Worm (Caenorhabditis elegans) whole organism, early embryonic: ENCODE data around the gene ZK688.7.

ENCODE experiments used
- B0310.2 ChIP-seq: sonication (generic microtip); optimal IDR thresholded peaks from 2 replicates; lab custom pipeline; 2016; ENCODE audit warnings: mild to moderate bottlenecking, missing genetic modification characterization, missing compliant biosample characterization
- F13C5.2 ChIP-seq: sonication (generic microtip); optimal IDR thresholded peaks from 2 replicates; lab custom pipeline; 2017; ENCODE audit warnings: mild to moderate bottlenecking, missing genetic modification characterization, inconsistent platforms, missing compliant biosample characterization
- aly-1 ChIP-seq: sonication (generic microtip); optimal IDR thresholded peaks from 2 replicates; lab custom pipeline; 2016; ENCODE audit warnings: missing genetic modification characterization, missing compliant biosample characterization
- ama-1 ChIP-seq: fragments of 150-350 bp; optimal IDR thresholded peaks from 2 replicates; lab custom pipeline; 2014
- ceh-13 ChIP-seq: fragments of 200-800 bp; sonication (Bioruptor generic); optimal IDR thresholded peaks from 2 replicates; lab custom pipeline; 2018; ENCODE audit warnings: mild to moderate bottlenecking, missing genetic modification characterization, missing compliant biosample characterization
- ceh-36 ChIP-seq: sonication (generic microtip); optimal IDR thresholded peaks from 2 replicates; lab custom pipeline; 2016; ENCODE audit warnings: missing genetic modification characterization, inconsistent platforms, missing compliant biosample characterization
- ets-7 ChIP-seq: sonication (generic microtip); optimal IDR thresholded peaks from 2 replicates; lab custom pipeline; 2016; ENCODE audit warnings: missing genotype, missing genetic modification characterization, missing compliant biosample characterization
- flt-1 ChIP-seq: fragments of 200-800 bp; sonication (Bioruptor generic); IDR thresholded peaks from 2 replicates; pipeline ENCODE4 v1.3.6; 2022; ENCODE audit warnings: missing genetic modification characterization, missing compliant biosample characterization
- hmbx-1 ChIP-seq: sonication (generic microtip); optimal IDR thresholded peaks from 2 replicates; lab custom pipeline; 2016; ENCODE audit warnings: mild to moderate bottlenecking, missing genetic modification characterization, missing compliant biosample characterization
- hmg-4 ChIP-seq: fragments of 200-800 bp; sonication (Bioruptor generic); optimal IDR thresholded peaks from 2 replicates; lab custom pipeline; 2018; ENCODE audit warnings: mild to moderate bottlenecking, missing genetic modification characterization, missing compliant biosample characterization
- hnd-1 ChIP-seq: sonication (generic microtip); optimal IDR thresholded peaks from 2 replicates; lab custom pipeline; 2016; ENCODE audit warnings: missing genetic modification characterization, missing compliant biosample characterization
- pes-1 ChIP-seq: fragments of 200-800 bp; sonication (Bioruptor generic); IDR thresholded peaks from 2 replicates; pipeline ENCODE4 v1.3.6; 2022; ENCODE audit warnings: missing genetic modification reagents, missing genetic modification characterization, missing compliant biosample characterization
- scrt-1 ChIP-seq: fragments of 200-800 bp; sonication (Bioruptor generic); IDR thresholded peaks from 2 replicates; pipeline ENCODE4 v1.3.6; 2022; ENCODE audit warnings: missing genetic modification characterization, missing compliant biosample characterization
- sea-1 ChIP-seq: fragments of 200-800 bp; sonication (Bioruptor generic); conservative IDR thresholded peaks from 2 replicates; pipeline ENCODE4 v1.3.6; 2022; ENCODE audit warnings: missing genetic modification characterization, missing compliant biosample characterization
- tbx-11 ChIP-seq: fragments of 200-800 bp; sonication (Bioruptor generic); IDR thresholded peaks from 2 replicates; pipeline ENCODE4 v1.3.6; 2022; ENCODE audit warnings: missing genetic modification characterization, missing compliant biosample characterization
- tbx-37 ChIP-seq: fragments of 200-800 bp; sonication (Bioruptor generic); conservative IDR thresholded peaks from 2 replicates; pipeline ENCODE4 v1.3.6; 2022; ENCODE audit warnings: missing genetic modification reagents, missing genetic modification characterization, missing compliant biosample characterization
- tra-4 ChIP-seq: sonication (generic microtip); optimal IDR thresholded peaks from 2 replicates; lab custom pipeline; 2017; ENCODE audit warnings: missing genetic modification characterization, missing compliant biosample characterization

ZK688.7 gene

DNA sequence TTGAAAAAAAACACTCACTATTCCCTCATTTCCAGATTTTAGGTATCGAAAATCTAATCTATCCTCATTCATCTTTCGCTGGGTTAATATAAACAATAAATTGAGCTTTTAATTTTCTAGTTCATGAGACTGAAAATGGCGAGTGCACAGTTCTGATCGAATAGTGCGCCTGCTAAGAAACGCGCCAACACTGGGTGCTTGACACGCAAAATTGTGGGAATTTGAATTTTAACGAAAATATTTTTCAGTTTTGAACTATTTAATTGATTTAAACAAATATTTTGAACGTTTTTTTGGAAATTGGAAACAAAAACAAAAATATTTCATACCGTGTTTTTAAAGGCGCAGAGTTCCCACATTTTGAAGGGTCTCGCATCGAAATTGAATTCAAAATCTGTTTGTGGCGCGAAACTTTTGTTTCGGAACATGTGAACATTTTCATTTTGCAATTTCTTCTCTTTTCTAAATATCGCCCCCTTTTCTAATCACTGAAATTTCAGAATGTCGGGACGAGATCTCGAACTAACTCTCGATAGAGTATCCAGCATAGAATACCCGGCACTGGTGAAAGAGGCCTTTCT is 17.2 kb upstream of the ZK688.7 start, which contains the start of the genes C29E4.13 and npp-15:
TSS of gene C29E4.13 (minus strand) at position 169 of the 581 bp plus-strand sequence.
TSS of gene npp-15 (plus strand) at position 495 of the 581 bp plus-strand sequence.
- no peak for TF ChIP-seq hmbx-1
- no peak for TF ChIP-seq aly-1 (tag; lab: Kevin White, UChicago)
- no peak for TF ChIP-seq ceh-13 (GFP tag; lab: Kevin White, UChicago)

DNA sequence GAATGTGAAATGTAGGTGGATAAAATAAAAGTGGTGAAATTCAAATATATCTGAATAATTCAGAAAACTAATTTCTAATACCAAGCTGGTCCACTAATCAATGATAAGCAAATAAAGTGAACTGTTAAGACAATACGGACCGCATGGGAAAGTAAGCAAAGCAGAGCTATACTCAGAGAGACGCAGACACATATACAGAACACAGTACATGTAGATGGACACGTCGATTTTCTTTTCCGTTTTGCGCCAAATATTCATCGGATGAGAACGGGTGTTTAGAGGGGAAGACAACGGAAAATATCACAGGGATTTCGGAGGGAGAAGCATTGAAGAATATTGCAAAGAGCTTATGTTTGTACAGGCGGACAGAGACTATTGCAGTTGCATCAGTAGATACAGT is 14.5 kb upstream of the ZK688.7 start:
- TF ChIP-seq hmg-4 (GFP tag; lab: Kevin White, UChicago) (no peak), pes-1 (no peak), ama-1 (lab: Kevin White, UChicago) (no peak), aly-1 (tag; lab: Kevin White, UChicago) (no peak), B0310.2 (tag; lab: Kevin White, UChicago) (no peak), tra-4 (tag; lab: Kevin White, UChicago) (no peak), ets-7 (tag; lab: Kevin White, UChicago) (no peak)

ce11 chrIII:7924821-7925220 is 13.4 kb upstream of the ZK688.7 start, which contains the start of gene tag-250:
tag-250 (minus strand) TSS chrIII:7924921.
- TF ChIP-seq hmg-4 (GFP tag; lab: Kevin White, UChicago) (no peak), flt-1 (GFP tag; lab: Robert Waterston, UW) (no peak), sea-1 (no peak), ets-7 (tag; lab: Kevin White, UChicago) (no peak), ceh-13 (GFP tag; lab: Kevin White, UChicago) (no peak), B0310.2 (tag; lab: Kevin White, UChicago) (no peak), tbx-37 (no peak), hmbx-1 (no peak), pes-1 (no peak), scrt-1 (GFP tag; lab: Robert Waterston, UW) (no peak), hnd-1 (tag; lab: Kevin White, UChicago) (no peak), ceh-36 (tag; lab: Kevin White, UChicago) (no peak), F13C5.2 (tag; lab: Kevin White, UChicago) (no peak), aly-1 (tag; lab: Kevin White, UChicago) (no peak), tra-4 (tag; lab: Kevin White, UChicago) (no peak), ama-1 (lab: Kevin White, UChicago) (no peak), tbx-11 (GFP tag; lab: Robert Waterston, UW) (no peak)

DNA sequence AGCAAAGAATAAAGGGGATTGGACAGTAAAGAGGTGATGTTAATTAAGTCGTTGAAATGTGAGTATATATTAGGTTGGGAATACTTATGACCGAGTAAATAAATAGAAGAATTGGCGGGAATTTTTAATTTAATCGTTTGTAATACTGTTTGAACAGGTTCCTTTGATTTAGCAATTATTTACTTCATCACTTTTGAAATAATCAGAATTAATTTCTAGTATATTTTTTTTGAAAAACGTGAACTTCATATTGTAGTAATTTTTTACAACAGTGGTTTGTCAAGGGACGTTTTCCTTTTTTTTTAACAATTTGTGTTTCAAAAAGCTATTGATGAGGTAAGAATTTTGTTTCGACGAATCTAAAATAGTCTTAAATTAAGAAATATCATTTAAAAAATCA is 10.8 kb upstream of the ZK688.7 start, which contains the start of gene C29E4.17:
TSS of gene C29E4.17 (plus strand) at position 301 of the 400 bp plus-strand sequence.
- TF ChIP-seq ets-7 (tag; lab: Kevin White, UChicago): no peak
- TF ChIP-seq tbx-37: no peak
- TF ChIP-seq hnd-1 (tag; lab: Kevin White, UChicago): no peak
- TF ChIP-seq F13C5.2 (tag; lab: Kevin White, UChicago): no peak
- no peak for TF ChIP-seq ceh-36 (tag; lab: Kevin White, UChicago)
- no peak for TF ChIP-seq scrt-1 (GFP tag; lab: Robert Waterston, UW)
- TF ChIP-seq tra-4 (tag; lab: Kevin White, UChicago): no peak
- TF ChIP-seq tbx-11 (GFP tag; lab: Robert Waterston, UW): no peak
- no peak for TF ChIP-seq B0310.2 (tag; lab: Kevin White, UChicago)
- TF ChIP-seq flt-1 (GFP tag; lab: Robert Waterston, UW): no peak
- TF ChIP-seq sea-1: no peak

DNA sequence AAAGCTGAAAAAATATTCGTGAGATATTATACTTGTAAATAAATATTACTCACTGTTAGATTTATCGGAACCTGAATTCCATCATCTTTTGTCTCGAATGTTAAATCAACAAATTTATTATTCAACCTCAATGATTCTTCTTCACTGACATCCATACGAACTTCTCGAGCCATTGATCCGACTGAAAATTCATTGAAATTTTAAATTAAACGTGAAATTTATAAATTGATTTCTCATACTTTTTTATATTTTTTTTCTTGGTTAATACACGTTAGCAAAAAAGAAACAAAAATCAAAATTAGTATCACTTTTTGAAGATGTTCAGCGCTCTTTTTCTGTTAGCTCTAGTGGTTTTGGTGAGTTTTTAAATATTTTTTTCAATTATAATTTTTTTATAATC is 8.4 kb upstream of the ZK688.7 start, which contains the start of gene C29E4.14:
TSS of gene C29E4.14 (plus strand) at position 301 of the 400 bp plus-strand sequence.
- no peak for TF ChIP-seq F13C5.2 (tag; lab: Kevin White, UChicago)
- TF ChIP-seq ets-7 (tag; lab: Kevin White, UChicago): no peak
- TF ChIP-seq sea-1: no peak
- TF ChIP-seq ceh-36 (tag; lab: Kevin White, UChicago): no peak
- no peak for TF ChIP-seq tbx-37
- TF ChIP-seq hmbx-1: no peak
- no peak for TF ChIP-seq aly-1 (tag; lab: Kevin White, UChicago)
- TF ChIP-seq pes-1: no peak
- no peak for TF ChIP-seq B0310.2 (tag; lab: Kevin White, UChicago)
- TF ChIP-seq hnd-1 (tag; lab: Kevin White, UChicago): no peak
- TF ChIP-seq flt-1 (GFP tag; lab: Robert Waterston, UW): no peak
- no peak for TF ChIP-seq hmg-4 (GFP tag; lab: Kevin White, UChicago)

DNA sequence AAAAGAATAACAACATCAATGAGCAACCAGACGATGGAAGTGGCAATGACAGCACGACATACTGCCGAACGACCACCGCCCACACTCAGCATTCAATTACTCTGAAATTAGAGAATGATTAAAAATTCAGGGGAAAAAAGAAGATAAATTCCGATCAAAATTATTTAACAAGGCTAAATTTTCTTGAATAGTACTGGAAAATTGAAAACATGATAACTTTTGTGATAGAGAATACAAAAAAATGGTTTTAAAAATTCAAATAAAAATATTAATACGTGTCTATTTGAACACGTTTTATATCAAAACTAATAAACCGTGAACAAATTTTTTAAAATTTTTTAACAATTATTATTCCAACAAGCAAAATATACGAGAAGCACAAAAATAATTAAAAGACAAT is 6.2 kb upstream of the ZK688.7 start, which contains the start of gene gly-3:
TSS of gene gly-3 (minus strand) at position 101 of the 400 bp plus-strand sequence.
- no peak for TF ChIP-seq aly-1 (tag; lab: Kevin White, UChicago)
- no peak for TF ChIP-seq pes-1
- no peak for TF ChIP-seq tra-4 (tag; lab: Kevin White, UChicago)
- no peak for TF ChIP-seq F13C5.2 (tag; lab: Kevin White, UChicago)
- TF ChIP-seq sea-1: no peak
- TF ChIP-seq B0310.2 (tag; lab: Kevin White, UChicago): no peak
- no peak for TF ChIP-seq flt-1 (GFP tag; lab: Robert Waterston, UW)
- no peak for TF ChIP-seq hmg-4 (GFP tag; lab: Kevin White, UChicago)
- no peak for TF ChIP-seq ceh-13 (GFP tag; lab: Kevin White, UChicago)
- TF ChIP-seq ceh-36 (tag; lab: Kevin White, UChicago): no peak

DNA sequence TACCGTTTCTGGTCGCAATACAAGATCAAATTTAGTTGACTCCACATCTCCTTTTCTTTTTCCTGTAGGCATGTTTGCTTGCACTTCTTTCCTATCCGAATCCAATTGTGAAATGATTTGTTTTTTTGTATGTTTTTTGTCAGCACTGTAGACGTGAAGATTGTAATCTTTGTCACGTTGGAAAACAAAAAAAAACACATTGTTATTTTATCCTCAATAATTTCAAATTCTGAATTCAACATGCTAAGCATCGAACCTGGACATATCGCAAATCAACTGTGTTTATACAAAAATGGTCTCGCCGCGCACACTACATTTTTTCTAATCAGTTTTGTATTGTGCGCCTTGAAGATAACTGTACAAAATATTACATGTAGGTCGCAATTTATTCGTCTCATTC is 2.1 kb upstream of the ZK688.7 start, which contains the start of gene ZK688.12:
TSS of gene ZK688.12 (minus strand) at position 101 of the 400 bp plus-strand sequence.
- TF ChIP-seq ceh-36 (tag; lab: Kevin White, UChicago): no peak
- TF ChIP-seq ets-7 (tag; lab: Kevin White, UChicago): no peak
- TF ChIP-seq hnd-1 (tag; lab: Kevin White, UChicago): no peak
- TF ChIP-seq B0310.2 (tag; lab: Kevin White, UChicago): no peak
- no peak for TF ChIP-seq ceh-13 (GFP tag; lab: Kevin White, UChicago)
- no peak for TF ChIP-seq pes-1
- TF ChIP-seq scrt-1 (GFP tag; lab: Robert Waterston, UW): no peak
- TF ChIP-seq tra-4 (tag; lab: Kevin White, UChicago): no peak
- no peak for TF ChIP-seq flt-1 (GFP tag; lab: Robert Waterston, UW)
- TF ChIP-seq sea-1: no peak
- no peak for TF ChIP-seq aly-1 (tag; lab: Kevin White, UChicago)
- no peak for TF ChIP-seq F13C5.2 (tag; lab: Kevin White, UChicago)
- TF ChIP-seq hmbx-1: no peak
- no peak for TF ChIP-seq tbx-37
- TF ChIP-seq ama-1 (lab: Kevin White, UChicago): no peak
- no peak for TF ChIP-seq tbx-11 (GFP tag; lab: Robert Waterston, UW)
- no peak for TF ChIP-seq hmg-4 (GFP tag; lab: Kevin White, UChicago)
